Worm (Caenorhabditis elegans) whole organism, L4 larva: ENCODE data around the gene cld-1.

Source experiments
- D1046.2 ChIP-seq: fragments of 200-800 bp; sonication (Bioruptor generic); IDR thresholded peaks from 2 replicates; pipeline ENCODE4 v1.3.6; 2022; ENCODE audit warnings: missing genetic modification characterization, missing compliant biosample characterization
- F26F4.8 ChIP-seq: fragments of 200-800 bp; sonication (Bioruptor generic); conservative IDR thresholded peaks from 2 replicates; pipeline ENCODE4 v1.3.6; 2022; ENCODE audit warnings: missing genetic modification characterization, missing compliant biosample characterization
- F37D6.2 ChIP-seq: sonication (generic microtip); optimal IDR thresholded peaks from 2 replicates; lab custom pipeline; 2016; ENCODE audit warnings: mild to moderate bottlenecking, missing genetic modification characterization, missing compliant biosample characterization
- F44E2.7 ChIP-seq: fragments of 200-800 bp; sonication (Bioruptor generic); IDR thresholded peaks from 2 replicates; pipeline ENCODE4 v2.1.2; 2022; ENCODE audit warnings: missing genetic modification characterization, missing compliant biosample characterization
- Y48G9A.11 ChIP-seq: fragments of 200-800 bp; sonication (Bioruptor generic); IDR thresholded peaks from 2 replicates; pipeline ENCODE4 v1.3.6; 2022; ENCODE audit warnings: missing genetic modification reagents, missing genetic modification characterization, missing compliant biosample characterization
- Y5F2A.4 ChIP-seq: fragments of 200-800 bp; sonication (Bioruptor generic); optimal IDR thresholded peaks from 2 replicates; lab custom pipeline; 2018; ENCODE audit warnings: mild to moderate bottlenecking, missing genetic modification characterization, missing compliant biosample characterization
- Y75B8A.6 ChIP-seq: fragments of 200-800 bp; sonication (Bioruptor generic); IDR thresholded peaks from 2 replicates; pipeline ENCODE4 v1.3.6; 2022; ENCODE audit warnings: missing genetic modification reagents, missing genetic modification characterization, missing compliant biosample characterization
- ZK546.5 ChIP-seq, 2 experiments: sonication (generic microtip); optimal IDR thresholded peaks; 2 replicates each; lab custom pipeline; 2017; ENCODE audit warnings: missing biosample characterization in 2 of 2, missing genetic modification characterization in 2 of 2
- attf-4 ChIP-seq: sonication (generic microtip); optimal IDR thresholded peaks from 3 replicates; lab custom pipeline; 2017; ENCODE audit warnings: missing biosample characterization, missing genetic modification characterization
- ceh-28 ChIP-seq: fragments of 150-350 bp; optimal IDR thresholded peaks from 2 replicates; lab custom pipeline; 2014; ENCODE audit warnings: missing biosample characterization, missing genetic modification reagents, missing genetic modification characterization
- ceh-32 ChIP-seq: sonication (generic microtip); optimal IDR thresholded peaks from 2 replicates; lab custom pipeline; 2016; ENCODE audit warnings: mild to moderate bottlenecking, missing genetic modification characterization, missing compliant biosample characterization; ENCODE audit not compliant: poor library complexity
- ceh-44 ChIP-seq: fragments of 200-800 bp; sonication (Bioruptor generic); IDR thresholded peaks from 2 replicates; pipeline ENCODE4 v1.3.6; 2022; ENCODE audit warnings: missing genetic modification reagents, missing genetic modification characterization, missing compliant biosample characterization
- ceh-62 ChIP-seq: sonication (generic microtip); optimal IDR thresholded peaks from 2 replicates; lab custom pipeline; 2017; ENCODE audit warnings: missing biosample characterization, missing genetic modification characterization
- ceh-82 ChIP-seq: sonication (generic microtip); optimal IDR thresholded peaks from 2 replicates; lab custom pipeline; 2017; ENCODE audit warnings: missing biosample characterization, missing genetic modification characterization
- ces-1 ChIP-seq: fragments of 150-350 bp; sonication (generic microtip); optimal IDR thresholded peaks from 4 replicates; lab custom pipeline; 2014; ENCODE audit warnings: missing biosample characterization, missing genetic modification reagents, missing genetic modification characterization
- cey-2 ChIP-seq: sonication (generic microtip); optimal IDR thresholded peaks from 3 replicates; lab custom pipeline; 2017; ENCODE audit warnings: missing genetic modification characterization, mild to moderate bottlenecking, missing compliant biosample characterization, antibody characterized with exemption, borderline replicate concordance; ENCODE audit not compliant: insufficient read depth
- ctbp-1 ChIP-seq: fragments of 200-800 bp; sonication (Bioruptor generic); IDR thresholded peaks from 2 replicates; pipeline ENCODE4 v1.3.6; 2022; ENCODE audit warnings: missing genetic modification reagents, missing genetic modification characterization, missing compliant biosample characterization
- daf-12 ChIP-seq: fragments of 150-350 bp; optimal IDR thresholded peaks from 2 replicates; lab custom pipeline; 2014; ENCODE audit warnings: missing biosample characterization, missing genetic modification reagents, missing genetic modification characterization
- daf-19 ChIP-seq: fragments of 200-800 bp; sonication (Bioruptor generic); conservative IDR thresholded peaks from 2 replicates; pipeline ENCODE4 v1.3.6; 2022; ENCODE audit warnings: missing genetic modification characterization, missing compliant biosample characterization
- daf-8 ChIP-seq: fragments of 200-800 bp; sonication (Bioruptor generic); IDR thresholded peaks from 2 replicates; pipeline ENCODE4 v1.3.6; 2022; ENCODE audit warnings: missing genetic modification characterization, missing compliant biosample characterization
- duxl-1 ChIP-seq: sonication (generic microtip); optimal IDR thresholded peaks from 2 replicates; lab custom pipeline; 2016; ENCODE audit warnings: mild to moderate bottlenecking, missing genetic modification characterization, moderate library complexity, missing compliant biosample characterization; ENCODE audit not compliant: poor library complexity
- egl-27 ChIP-seq: sonication (generic microtip); optimal IDR thresholded peaks from 3 replicates; lab custom pipeline; 2017; ENCODE audit warnings: missing biosample characterization, missing genetic modification reagents, missing genetic modification characterization
- fos-1 ChIP-seq: fragments of 150-350 bp; optimal IDR thresholded peaks from 2 replicates; lab custom pipeline; 2014; ENCODE audit warnings: missing biosample characterization, missing genetic modification characterization
- hmg-1.1 ChIP-seq: fragments of 200-800 bp; sonication (Bioruptor generic); IDR thresholded peaks from 2 replicates; pipeline ENCODE4 v1.3.6; 2022; ENCODE audit warnings: missing genetic modification reagents, missing genetic modification characterization, missing compliant biosample characterization
- jun-1 ChIP-seq: fragments of 150-350 bp; optimal IDR thresholded peaks from 2 replicates; lab custom pipeline; 2014; ENCODE audit warnings: missing biosample characterization, missing genetic modification reagents, missing genetic modification characterization
- lin-1 ChIP-seq: fragments of 200-800 bp; sonication (Bioruptor generic); IDR thresholded peaks from 2 replicates; pipeline ENCODE4 v1.3.6; 2022; ENCODE audit warnings: missing genetic modification reagents, missing genetic modification characterization, missing compliant biosample characterization
- lin-29 ChIP-seq: fragments of 200-800 bp; sonication (Bioruptor generic); IDR thresholded peaks from 2 replicates; pipeline ENCODE4 v1.3.6; 2022; ENCODE audit warnings: missing genetic modification reagents, missing genetic modification characterization, missing compliant biosample characterization
- lin-39 ChIP-seq: fragments of 150-350 bp; optimal IDR thresholded peaks from 2 replicates; lab custom pipeline; 2014; ENCODE audit warnings: missing biosample characterization, missing genetic modification reagents, missing genetic modification characterization
- lir-3 ChIP-seq: sonication (generic microtip); optimal IDR thresholded peaks from 2 replicates; lab custom pipeline; 2016; ENCODE audit warnings: mild to moderate bottlenecking, missing genetic modification characterization, missing compliant biosample characterization
- madf-5 ChIP-seq, 2 experiments: fragments of 200-800 bp; sonication (Bioruptor generic); IDR thresholded peaks; 2 replicates each; pipeline ENCODE4 v1.3.6; 2022; ENCODE audit warnings: missing compliant biosample characterization in 2 of 2, missing genetic modification characterization in 2 of 2
- mdt-29 ChIP-seq: fragments of 200-800 bp; sonication (Bioruptor generic); IDR thresholded peaks from 2 replicates; pipeline ENCODE4 v1.3.6; 2022; ENCODE audit warnings: missing genetic modification reagents, missing genetic modification characterization, missing compliant biosample characterization
- mxl-2 ChIP-seq: fragments of 200-800 bp; sonication (Bioruptor generic); conservative IDR thresholded peaks from 2 replicates; pipeline ENCODE4 v1.3.6; 2022; ENCODE audit warnings: missing genetic modification reagents, missing genetic modification characterization, missing compliant biosample characterization
- mxl-3 ChIP-seq: fragments of 200-800 bp; sonication (Bioruptor generic); optimal IDR thresholded peaks from 2 replicates; lab custom pipeline; 2018; ENCODE audit warnings: mild to moderate bottlenecking, missing genetic modification characterization, missing compliant biosample characterization
- nhr-111 ChIP-seq: fragments of 200-800 bp; sonication (Bioruptor generic); optimal IDR thresholded peaks from 2 replicates; lab custom pipeline; 2018; ENCODE audit warnings: mild to moderate bottlenecking, missing genetic modification characterization, missing compliant biosample characterization
- nhr-237 ChIP-seq: sonication (generic microtip); optimal IDR thresholded peaks from 2 replicates; lab custom pipeline; 2017; ENCODE audit warnings: missing biosample characterization, missing genetic modification characterization
- nhr-25 ChIP-seq: sonication (generic microtip); optimal IDR thresholded peaks from 2 replicates; lab custom pipeline; 2017; ENCODE audit warnings: missing genetic modification characterization, mild to moderate bottlenecking, missing compliant biosample characterization, antibody characterized with exemption, moderate library complexity, borderline replicate concordance; ENCODE audit not compliant: insufficient read depth
- nhr-41 ChIP-seq: fragments of 200-800 bp; sonication (Bioruptor generic); IDR thresholded peaks from 2 replicates; pipeline ENCODE4 v1.3.6; 2022; ENCODE audit warnings: missing genetic modification reagents, missing genetic modification characterization, missing compliant biosample characterization
- nhr-42 ChIP-seq: fragments of 200-800 bp; sonication (Bioruptor generic); IDR thresholded peaks from 2 replicates; pipeline ENCODE4 v1.3.6; 2022; ENCODE audit warnings: missing genetic modification characterization, missing compliant biosample characterization
- nhr-48 ChIP-seq: sonication (generic microtip); optimal IDR thresholded peaks from 2 replicates; lab custom pipeline; 2016; ENCODE audit warnings: mild to moderate bottlenecking, missing genetic modification characterization, missing compliant biosample characterization
- nhr-6 ChIP-seq: fragments of 150-350 bp; optimal IDR thresholded peaks from 2 replicates; lab custom pipeline; 2014; ENCODE audit warnings: missing biosample characterization, missing genetic modification characterization
- nhr-76 ChIP-seq: fragments of 150-350 bp; optimal IDR thresholded peaks from 2 replicates; lab custom pipeline; 2014; ENCODE audit warnings: missing biosample characterization, missing genetic modification characterization
- nhr-77 ChIP-seq: fragments of 150-350 bp; optimal IDR thresholded peaks from 2 replicates; lab custom pipeline; 2014; ENCODE audit warnings: missing biosample characterization, missing genetic modification characterization
- pqm-1 ChIP-seq: sonication (generic microtip); optimal IDR thresholded peaks from 2 replicates; lab custom pipeline; 2017; ENCODE audit warnings: missing biosample characterization, missing genetic modification characterization
- sdz-12 ChIP-seq: fragments of 200-800 bp; sonication (Bioruptor generic); optimal IDR thresholded peaks from 2 replicates; lab custom pipeline; 2018; ENCODE audit warnings: mild to moderate bottlenecking, missing genetic modification characterization, missing compliant biosample characterization
- set-16 ChIP-seq: fragments of 200-800 bp; sonication (Bioruptor generic); IDR thresholded peaks from 2 replicates; pipeline ENCODE4 v1.3.6; 2022; ENCODE audit warnings: missing genetic modification reagents, missing genetic modification characterization, missing compliant biosample characterization
- skn-1 ChIP-seq: fragments of 150-350 bp; optimal IDR thresholded peaks from 2 replicates; lab custom pipeline; 2014; ENCODE audit warnings: missing biosample characterization, missing genetic modification characterization
- snpc-4 ChIP-seq: fragments of 150-350 bp; optimal IDR thresholded peaks from 2 replicates; lab custom pipeline; 2014; ENCODE audit warnings: missing biosample characterization, missing genetic modification characterization
- spr-3 ChIP-seq: fragments of 200-800 bp; sonication (Bioruptor generic); optimal IDR thresholded peaks from 2 replicates; lab custom pipeline; 2018; ENCODE audit warnings: mild to moderate bottlenecking, missing genetic modification characterization, missing compliant biosample characterization
- tag-97 ChIP-seq: fragments of 200-800 bp; sonication (Bioruptor generic); IDR thresholded peaks from 2 replicates; pipeline ENCODE4 v1.3.6; 2022; ENCODE audit warnings: missing genetic modification characterization, missing compliant biosample characterization
- tra-1 ChIP-seq: fragments of 200-800 bp; sonication (Bioruptor generic); IDR thresholded peaks from 2 replicates; pipeline ENCODE4 v1.3.6; 2022; ENCODE audit warnings: missing genetic modification reagents, missing genetic modification characterization, missing compliant biosample characterization
- vab-7 ChIP-seq: fragments of 200-800 bp; sonication (Bioruptor generic); IDR thresholded peaks from 2 replicates; pipeline ENCODE4 v1.3.6; 2022; ENCODE audit warnings: missing genetic modification reagents, missing genetic modification characterization, missing compliant biosample characterization
- zfp-3 ChIP-seq: fragments of 200-800 bp; sonication (Bioruptor generic); conservative IDR thresholded peaks from 2 replicates; pipeline ENCODE4 v1.3.6; 2022; ENCODE audit warnings: missing genetic modification reagents, missing genetic modification characterization, missing compliant biosample characterization

Gene cld-1

DNA sequence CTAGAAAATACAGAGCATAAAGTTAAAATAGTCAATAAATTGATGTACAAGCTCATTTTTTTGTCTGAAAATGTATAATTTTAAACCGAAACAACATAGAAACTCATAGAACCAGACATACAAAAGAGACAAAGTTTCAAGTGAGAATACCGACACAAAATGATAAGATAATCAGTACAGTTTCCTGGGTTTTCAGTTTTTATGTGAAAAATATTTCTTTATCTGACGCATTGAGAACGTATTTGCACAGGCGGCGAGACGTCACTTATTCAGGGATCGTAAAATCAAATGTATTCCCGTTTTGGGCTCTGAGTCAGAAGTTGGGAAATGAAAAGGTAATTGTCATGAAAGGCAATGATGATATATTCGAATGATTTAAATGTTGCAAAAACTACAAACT, 45.6 kb downstream of the cld-1 start, which contains the start of gene K08D8.6 (continued):
- TF ChIP-seq ZK546.5 (tag; optimal IDR thresholded peaks at IDR 0.05; lab: Kevin White, UChicago) (no peak), lin-1 (GFP tag; lab: Robert Waterston, UW) (peak; percentile 70), mxl-3 (GFP tag; lab: Kevin White, UChicago) (no peak), Y75B8A.6 (GFP tag; lab: Robert Waterston, UW) (no peak), fos-1 (tag; lab: Kevin White, UChicago) (no peak), nhr-25 (tag; lab: Kevin White, UChicago) (no peak), nhr-111 (GFP tag; lab: Kevin White, UChicago) (no peak), tag-97 (GFP tag; lab: Robert Waterston, UW) (no peak), ceh-44 (GFP tag; lab: Robert Waterston, UW) (no peak), sdz-12 (GFP tag; lab: Kevin White, UChicago) (no peak), zfp-3 (GFP tag; lab: Robert Waterston, UW) (no peak), tra-1 (GFP tag; lab: Robert Waterston, UW) (no peak), nhr-76 (tag; lab: Kevin White, UChicago) (no peak), daf-19 (GFP tag; lab: Robert Waterston, UW) (no peak), Y5F2A.4 (GFP tag; lab: Kevin White, UChicago) (no peak), ctbp-1 (GFP tag; lab: Robert Waterston, UW) (no peak), snpc-4 (tag; lab: Kevin White, UChicago) (no peak), Y48G9A.11 (GFP tag; lab: Robert Waterston, UW) (no peak), jun-1 (no peak), daf-8 (no peak), nhr-6 (tag; lab: Kevin White, UChicago) (no peak), nhr-77 (tag; lab: Kevin White, UChicago) (peak; percentile 52), ces-1 (GFP tag; lab: Kevin White, UChicago) (no peak), F37D6.2 (no peak), attf-4 (tag; lab: Kevin White, UChicago) (no peak), skn-1 (no peak), ceh-82 (no peak), lin-29 (GFP tag; lab: Robert Waterston, UW) (no peak), madf-5 (GFP tag; IDR thresholded peaks at IDR 0.05; lab: Robert Waterston, UW) (no peak), vab-7 (GFP tag; lab: Robert Waterston, UW) (no peak), mdt-29 (GFP tag; lab: Robert Waterston, UW) (no peak), F44E2.7 (GFP tag; lab: Robert Waterston, UW) (no peak), daf-12 (tag; lab: Kevin White, UChicago) (no peak), duxl-1 (tag; lab: Kevin White, UChicago) (no peak), nhr-41 (GFP tag; lab: Robert Waterston, UW) (no peak), cey-2 (tag; lab: Kevin White, UChicago) (no peak), egl-27 (tag; lab: Kevin White, UChicago) (no peak), pqm-1 (tag; lab: Kevin White, UChicago) (peak; percentile 88), F26F4.8 (GFP tag; lab: Robert Waterston, UW) (no peak), hmg-1.1 (no peak), lin-39 (tag; lab: Kevin White, UChicago) (no peak), lir-3 (tag; lab: Kevin White, UChicago) (no peak), nhr-42 (GFP tag; lab: Robert Waterston, UW) (no peak), spr-3 (GFP tag; lab: Kevin White, UChicago) (no peak), set-16 (GFP tag; lab: Robert Waterston, UW) (no peak), mxl-2 (GFP tag; lab: Robert Waterston, UW) (no peak), nhr-237 (tag; lab: Kevin White, UChicago) (no peak), nhr-48 (tag; lab: Kevin White, UChicago) (peak; percentile 73), D1046.2 (no peak), ceh-62 (tag; lab: Kevin White, UChicago) (no peak), ceh-32 (tag; lab: Kevin White, UChicago) (no peak), ceh-28 (tag; lab: Kevin White, UChicago) (no peak)
